Fruit fly (Drosophila melanogaster): ENCODE measurements around the gene CG33777.
A peak's percentile ranks its signal among the peaks of the same experiment; 100 is the strongest.

Gene CG33777

DNA sequence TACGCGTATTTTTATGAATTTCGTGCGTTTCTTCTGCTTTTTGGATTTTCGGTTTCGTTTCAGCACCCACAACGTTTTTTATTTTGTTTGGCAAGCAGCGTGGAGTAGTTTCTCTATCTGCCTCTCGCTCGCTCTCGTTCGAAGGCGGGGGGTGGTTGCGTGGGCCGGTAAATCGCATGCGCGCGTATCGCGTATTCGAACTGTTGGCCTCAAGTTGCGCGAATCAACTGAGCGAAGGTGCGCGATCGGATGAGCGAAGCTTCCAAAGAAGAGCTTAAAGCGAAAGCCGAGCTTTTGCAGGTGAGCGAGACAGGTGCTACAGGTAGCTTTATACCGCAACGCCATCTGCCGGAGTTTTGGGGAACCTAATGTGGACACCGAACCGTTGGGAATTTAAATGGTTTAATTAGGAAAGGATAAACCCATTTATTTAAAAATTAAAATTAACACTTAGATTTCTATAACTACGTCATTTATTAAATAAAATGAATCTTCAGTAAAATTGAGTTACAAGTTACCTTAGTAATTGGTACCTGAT is 23.0 kb downstream of the CG33777 start, which contains the start of gene Tie (continued):
- TF ChIP-seq fd102C (GFP tag; optimal IDR thresholded peaks at IDR 0.05) = no peak
- TF ChIP-seq unc-4 (GFP tag; IDR thresholded peaks at IDR 0.05; ENCODE audit: partially characterized antibody) = 0 out of 2 replicates have a peak, but pooled peaks have one; percentile 14
- no peak for TF ChIP-seq corto (GFP tag; optimal IDR thresholded peaks at IDR 0.05)
- no peak for TF ChIP-seq insv (GFP tag; optimal IDR thresholded peaks at IDR 0.05)
- TF ChIP-seq CG14014 (GFP tag; IDR thresholded peaks at IDR 0.05) = no peak
- no peak for TF ChIP-seq CG11560 (tag; IDR thresholded peaks at IDR 0.05)
- TF ChIP-seq ap (GFP tag; IDR thresholded peaks at IDR 0.05) = no peak
- TF ChIP-seq toy (GFP tag; IDR thresholded peaks at IDR 0.05) = no peak
- no peak for TF ChIP-seq CG12744 (GFP tag; optimal IDR thresholded peaks at IDR 0.05)
- TF ChIP-seq Hmx (GFP tag; optimal IDR thresholded peaks at IDR 0.05) = no peak
- no peak for TF ChIP-seq E2f1 (GFP tag; IDR thresholded peaks at IDR 0.05)
- no peak for TF ChIP-seq Oli (tag; optimal IDR thresholded peaks at IDR 0.05)
- TF ChIP-seq gro (GFP tag; optimal IDR thresholded peaks at IDR 0.05) = no peak
- no peak for TF ChIP-seq ttk (GFP tag; IDR thresholded peaks at IDR 0.05)
- no peak for TF ChIP-seq Aef1 (GFP tag; IDR thresholded peaks at IDR 0.05)
- TF ChIP-seq Elba2 (GFP tag; optimal IDR thresholded peaks at IDR 0.05) = no peak
- peak; percentile 95; the same call in 3 of the 4 replicates for TF ChIP-seq chinmo (GFP tag; IDR thresholded peaks at IDR 0.05; ENCODE audit: partially characterized antibody)
- no peak for TF ChIP-seq croc (GFP tag; conservative IDR thresholded peaks at IDR 0.05)
- no peak for TF ChIP-seq her (GFP tag; optimal IDR thresholded peaks at IDR 0.05)
- no peak for TF ChIP-seq Ptx1 (GFP tag; IDR thresholded peaks at IDR 0.05)
- TF ChIP-seq CG4854 (GFP tag; optimal IDR thresholded peaks at IDR 0.05) = no peak
- TF ChIP-seq HLH54F (GFP tag; optimal IDR thresholded peaks at IDR 0.05) = no peak
- no peak for TF ChIP-seq Tbp (GFP tag; optimal IDR thresholded peaks at IDR 0.05)
- TF ChIP-seq Trl (optimal IDR thresholded peaks at IDR 0.05) = no peak
- no peak for TF ChIP-seq Trl (GFP tag; optimal IDR thresholded peaks at IDR 0.05)
- no peak for TF ChIP-seq hbn (GFP tag; IDR thresholded peaks at IDR 0.05; ENCODE audit: partially characterized antibody)
- no peak for TF ChIP-seq CG1602 (GFP tag; optimal IDR thresholded peaks at IDR 0.05)
- TF ChIP-seq pho (GFP tag; optimal IDR thresholded peaks at IDR 0.05) = no peak
- no peak for TF ChIP-seq hth (optimal IDR thresholded peaks at IDR 0.05)
- no peak for TF ChIP-seq run (tag; optimal IDR thresholded peaks at IDR 0.05)
- TF ChIP-seq sim (GFP tag; IDR thresholded peaks at IDR 0.05) = no peak
- no peak for TF ChIP-seq CG7372 (GFP tag; IDR thresholded peaks at IDR 0.05)
- 0 out of 3 replicates have a peak, but pooled peaks have one; percentile 10 for TF ChIP-seq Doc3 (GFP tag; IDR thresholded peaks at IDR 0.05; ENCODE audit: partially characterized antibody)
- peak; percentile 68 for TF ChIP-seq ewg (GFP tag; optimal IDR thresholded peaks at IDR 0.05)
- no peak for TF ChIP-seq CG9609 (GFP tag; optimal IDR thresholded peaks at IDR 0.05)
- TF ChIP-seq CG4730 (GFP tag; IDR thresholded peaks at IDR 0.05) = no peak
- TF ChIP-seq CrebB (tag; optimal IDR thresholded peaks at IDR 0.05) = no peak
- TF ChIP-seq Nf-YA (GFP tag; IDR thresholded peaks at IDR 0.05) = no peak
- TF ChIP-seq tna (GFP tag; IDR thresholded peaks at IDR 0.05; ENCODE audit: partially characterized antibody) = no peak
- TF ChIP-seq pita (GFP tag; optimal IDR thresholded peaks at IDR 0.05) = no peak
- no peak for TF ChIP-seq dysf (GFP tag; IDR thresholded peaks at IDR 0.05)
- no peak for TF ChIP-seq Neu2 (GFP tag; optimal IDR thresholded peaks at IDR 0.05; ENCODE audit: borderline replicate concordance)
- TF ChIP-seq Chrac-16 (GFP tag; optimal IDR thresholded peaks at IDR 0.05) = no peak
- TF ChIP-seq Dek (tag; optimal IDR thresholded peaks at IDR 0.05) = no peak
- no peak for TF ChIP-seq D19A (tag; optimal IDR thresholded peaks at IDR 0.05)
- no peak for TF ChIP-seq Xrp1 (GFP tag; IDR thresholded peaks at IDR 0.05)
- TF ChIP-seq Six4 (GFP tag; optimal IDR thresholded peaks at IDR 0.05) = no peak
- TF ChIP-seq CG17912 (GFP tag; optimal IDR thresholded peaks at IDR 0.05) = no peak
- TF ChIP-seq BEAF-32 (GFP tag; optimal IDR thresholded peaks at IDR 0.05) = no peak
- peak; percentile 96 for TF ChIP-seq sr (GFP tag; IDR thresholded peaks at IDR 0.05)
- TF ChIP-seq sisA (GFP tag; IDR thresholded peaks at IDR 0.05) = no peak
- no peak for TF ChIP-seq NfI (GFP tag; optimal IDR thresholded peaks at IDR 0.05)

Data from whole organism, embryonic.